Worm (Caenorhabditis elegans) whole organism, early embryonic: ENCODE data around the gene gst-9.

Experiments
- F13C5.2 ChIP-seq: sonication (generic microtip); optimal IDR thresholded peaks from 2 replicates; lab custom pipeline; 2017; ENCODE audit warnings: mild to moderate bottlenecking, missing genetic modification characterization, inconsistent platforms, missing compliant biosample characterization
- aly-1 ChIP-seq: sonication (generic microtip); optimal IDR thresholded peaks from 2 replicates; lab custom pipeline; 2016; ENCODE audit warnings: missing genetic modification characterization, missing compliant biosample characterization
- ama-1 ChIP-seq: fragments of 150-350 bp; optimal IDR thresholded peaks from 2 replicates; lab custom pipeline; 2014
- ceh-13 ChIP-seq: fragments of 200-800 bp; sonication (Bioruptor generic); optimal IDR thresholded peaks from 2 replicates; lab custom pipeline; 2018; ENCODE audit warnings: mild to moderate bottlenecking, missing genetic modification characterization, missing compliant biosample characterization
- ets-7 ChIP-seq: sonication (generic microtip); optimal IDR thresholded peaks from 2 replicates; lab custom pipeline; 2016; ENCODE audit warnings: missing genotype, missing genetic modification characterization, missing compliant biosample characterization
- flt-1 ChIP-seq: fragments of 200-800 bp; sonication (Bioruptor generic); IDR thresholded peaks from 2 replicates; pipeline ENCODE4 v1.3.6; 2022; ENCODE audit warnings: missing genetic modification characterization, missing compliant biosample characterization
- hmbx-1 ChIP-seq: sonication (generic microtip); optimal IDR thresholded peaks from 2 replicates; lab custom pipeline; 2016; ENCODE audit warnings: mild to moderate bottlenecking, missing genetic modification characterization, missing compliant biosample characterization
- hmg-4 ChIP-seq: fragments of 200-800 bp; sonication (Bioruptor generic); optimal IDR thresholded peaks from 2 replicates; lab custom pipeline; 2018; ENCODE audit warnings: mild to moderate bottlenecking, missing genetic modification characterization, missing compliant biosample characterization
- pes-1 ChIP-seq: fragments of 200-800 bp; sonication (Bioruptor generic); IDR thresholded peaks from 2 replicates; pipeline ENCODE4 v1.3.6; 2022; ENCODE audit warnings: missing genetic modification reagents, missing genetic modification characterization, missing compliant biosample characterization
- scrt-1 ChIP-seq: fragments of 200-800 bp; sonication (Bioruptor generic); IDR thresholded peaks from 2 replicates; pipeline ENCODE4 v1.3.6; 2022; ENCODE audit warnings: missing genetic modification characterization, missing compliant biosample characterization
- sea-1 ChIP-seq: fragments of 200-800 bp; sonication (Bioruptor generic); conservative IDR thresholded peaks from 2 replicates; pipeline ENCODE4 v1.3.6; 2022; ENCODE audit warnings: missing genetic modification characterization, missing compliant biosample characterization
- tra-4 ChIP-seq: sonication (generic microtip); optimal IDR thresholded peaks from 2 replicates; lab custom pipeline; 2017; ENCODE audit warnings: missing genetic modification characterization, missing compliant biosample characterization

DNA sequence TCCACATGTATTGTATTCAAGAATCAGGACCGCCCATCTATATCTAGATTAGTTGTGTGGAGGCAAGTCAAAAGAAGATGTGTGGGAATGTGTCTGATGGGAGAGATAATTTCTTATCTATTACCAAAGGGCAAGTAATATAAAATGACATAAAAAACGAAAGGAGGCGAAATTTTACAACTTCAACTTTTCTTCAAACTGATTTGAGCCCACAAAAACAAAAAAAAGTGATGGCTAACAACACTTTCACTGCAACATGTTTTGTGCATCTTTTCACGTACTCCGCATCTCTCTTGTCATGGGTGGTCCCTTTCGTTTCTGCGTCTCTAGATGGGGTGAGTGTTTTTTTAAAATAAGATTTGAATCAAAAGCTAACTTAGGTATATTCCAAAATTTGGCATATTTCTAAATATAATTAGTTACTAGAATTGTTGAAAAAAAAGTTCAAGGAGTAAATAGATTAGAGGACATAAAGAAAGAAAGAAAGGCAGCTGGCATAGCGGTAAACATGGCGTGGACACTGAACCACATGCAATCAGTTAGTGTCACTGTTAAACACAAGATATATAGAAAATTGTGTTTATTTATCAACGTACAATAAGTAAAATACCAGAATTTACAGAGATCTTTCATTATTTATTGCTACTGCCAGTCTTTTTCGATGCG, 50.3 kb downstream of the gst-9 start, which contains the start of gene ZK546.19:
- no peak for TF ChIP-seq ceh-13 (GFP tag; lab: Kevin White, UChicago)
- no peak for TF ChIP-seq F13C5.2 (tag; lab: Kevin White, UChicago)
- no peak for TF ChIP-seq sea-1 (GFP tag; lab: Robert Waterston, UW)
- no peak for TF ChIP-seq scrt-1 (GFP tag; lab: Robert Waterston, UW)
- TF ChIP-seq flt-1 (GFP tag; lab: Robert Waterston, UW), result no peak
- TF ChIP-seq ama-1, result no peak
- no peak for TF ChIP-seq hmg-4 (GFP tag; lab: Kevin White, UChicago)
- TF ChIP-seq hmbx-1 (tag; lab: Kevin White, UChicago), result no peak
- TF ChIP-seq tra-4 (tag; lab: Kevin White, UChicago), result no peak
- no peak for TF ChIP-seq aly-1 (tag; lab: Kevin White, UChicago)
- TF ChIP-seq ets-7 (tag; lab: Kevin White, UChicago), result no peak
- TF ChIP-seq pes-1 (GFP tag; lab: Robert Waterston, UW), result no peak
